Worm (Caenorhabditis elegans) whole organism, L4 larva: Measurements from ENCODE around the gene emc-3.
A peak's percentile ranks its signal among the peaks of the same experiment; 100 is the strongest.

Experiments used
- F26F4.8 ChIP-seq: fragments of 200-800 bp; sonication (Bioruptor generic); conservative IDR thresholded peaks from 2 replicates; pipeline ENCODE4 v1.3.6; 2022; ENCODE audit warnings: missing genetic modification characterization, missing compliant biosample characterization
- T20F7.1 ChIP-seq: fragments of 200-800 bp; sonication (Bioruptor generic); optimal IDR thresholded peaks from 2 replicates; lab custom pipeline; 2018; ENCODE audit warnings: mild to moderate bottlenecking, missing genetic modification characterization, missing compliant biosample characterization
- Y105C5A.15 ChIP-seq: fragments of 200-800 bp; sonication (Bioruptor generic); IDR thresholded peaks from 2 replicates; pipeline ENCODE4 v1.3.6; 2022; ENCODE audit warnings: missing genetic modification characterization, missing compliant biosample characterization
- Y5F2A.4 ChIP-seq: fragments of 200-800 bp; sonication (Bioruptor generic); optimal IDR thresholded peaks from 2 replicates; lab custom pipeline; 2018; ENCODE audit warnings: mild to moderate bottlenecking, missing genetic modification characterization, missing compliant biosample characterization
- Y75B8A.6 ChIP-seq: fragments of 200-800 bp; sonication (Bioruptor generic); IDR thresholded peaks from 2 replicates; pipeline ENCODE4 v1.3.6; 2022; ENCODE audit warnings: missing genetic modification reagents, missing genetic modification characterization, missing compliant biosample characterization
- ZK337.2 ChIP-seq: fragments of 200-800 bp; sonication (Bioruptor generic); IDR thresholded peaks from 2 replicates; pipeline ENCODE4 v1.3.6; 2022; ENCODE audit warnings: missing genetic modification reagents, missing genetic modification characterization, missing compliant biosample characterization
- aly-2 ChIP-seq: sonication (generic microtip); optimal IDR thresholded peaks from 2 replicates; lab custom pipeline; 2018; ENCODE audit warnings: missing biosample characterization, missing genetic modification characterization
- attf-4 ChIP-seq: sonication (generic microtip); optimal IDR thresholded peaks from 3 replicates; lab custom pipeline; 2017; ENCODE audit warnings: missing biosample characterization, missing genetic modification characterization
- ceh-28 ChIP-seq: fragments of 150-350 bp; optimal IDR thresholded peaks from 2 replicates; lab custom pipeline; 2014; ENCODE audit warnings: missing biosample characterization, missing genetic modification reagents, missing genetic modification characterization
- ceh-82 ChIP-seq: sonication (generic microtip); optimal IDR thresholded peaks from 2 replicates; lab custom pipeline; 2017; ENCODE audit warnings: missing biosample characterization, missing genetic modification characterization
- ces-1 ChIP-seq: fragments of 150-350 bp; sonication (generic microtip); optimal IDR thresholded peaks from 4 replicates; lab custom pipeline; 2014; ENCODE audit warnings: missing biosample characterization, missing genetic modification reagents, missing genetic modification characterization
- cey-2 ChIP-seq: sonication (generic microtip); optimal IDR thresholded peaks from 3 replicates; lab custom pipeline; 2017; ENCODE audit warnings: missing genetic modification characterization, mild to moderate bottlenecking, missing compliant biosample characterization, antibody characterized with exemption, borderline replicate concordance; ENCODE audit not compliant: insufficient read depth
- daf-16 ChIP-seq, 3 experiments: sonication (generic microtip); optimal IDR thresholded peaks; 2 replicates each; lab custom pipeline; 2016 to 2017; ENCODE audit warnings: missing genetic modification characterization in 3 of 3, missing genetic modification reagents in 3 of 3, mild to moderate bottlenecking in 2 of 3, missing compliant biosample characterization in 2 of 3, missing biosample characterization in 1 of 3, moderate library complexity in 1 of 3
- daf-19 ChIP-seq: fragments of 200-800 bp; sonication (Bioruptor generic); conservative IDR thresholded peaks from 2 replicates; pipeline ENCODE4 v1.3.6; 2022; ENCODE audit warnings: missing genetic modification characterization, missing compliant biosample characterization
- dmd-6 ChIP-seq: fragments of 200-800 bp; sonication (Bioruptor generic); IDR thresholded peaks from 2 replicates; pipeline ENCODE4 v1.3.6; 2022; ENCODE audit warnings: missing genetic modification reagents, missing genetic modification characterization, missing compliant biosample characterization
- dmd-9 ChIP-seq: fragments of 200-800 bp; sonication (Bioruptor generic); IDR thresholded peaks from 2 replicates; pipeline ENCODE4 v1.3.6; 2022; ENCODE audit warnings: missing genetic modification reagents, missing genetic modification characterization, missing compliant biosample characterization
- dpl-1 ChIP-seq: fragments of 150-350 bp; optimal IDR thresholded peaks from 2 replicates; lab custom pipeline; 2014; ENCODE audit warnings: missing biosample characterization, missing genetic modification reagents, missing genetic modification characterization
- egl-27 ChIP-seq: sonication (generic microtip); optimal IDR thresholded peaks from 3 replicates; lab custom pipeline; 2017; ENCODE audit warnings: missing biosample characterization, missing genetic modification reagents, missing genetic modification characterization
- egl-43 ChIP-seq: fragments of 200-800 bp; sonication (Bioruptor generic); IDR thresholded peaks from 2 replicates; pipeline ENCODE4 v1.3.6; 2022; ENCODE audit warnings: missing genetic modification reagents, missing genetic modification characterization, missing compliant biosample characterization
- fkh-10 ChIP-seq: fragments of 150-350 bp; optimal IDR thresholded peaks from 2 replicates; lab custom pipeline; 2014; ENCODE audit warnings: missing biosample characterization, missing genetic modification reagents, missing genetic modification characterization
- fos-1 ChIP-seq: fragments of 150-350 bp; optimal IDR thresholded peaks from 2 replicates; lab custom pipeline; 2014; ENCODE audit warnings: missing biosample characterization, missing genetic modification characterization
- gei-8 ChIP-seq: fragments of 200-800 bp; sonication (Bioruptor generic); optimal IDR thresholded peaks from 2 replicates; lab custom pipeline; 2018; ENCODE audit warnings: mild to moderate bottlenecking, missing genetic modification characterization, missing compliant biosample characterization
- hlh-11 ChIP-seq: fragments of 200-800 bp; sonication (Bioruptor generic); optimal IDR thresholded peaks from 2 replicates; lab custom pipeline; 2018; ENCODE audit warnings: mild to moderate bottlenecking, missing genetic modification characterization, missing compliant biosample characterization
- lin-1 ChIP-seq: fragments of 200-800 bp; sonication (Bioruptor generic); IDR thresholded peaks from 2 replicates; pipeline ENCODE4 v1.3.6; 2022; ENCODE audit warnings: missing genetic modification reagents, missing genetic modification characterization, missing compliant biosample characterization
- lin-29 ChIP-seq: fragments of 200-800 bp; sonication (Bioruptor generic); IDR thresholded peaks from 2 replicates; pipeline ENCODE4 v1.3.6; 2022; ENCODE audit warnings: missing genetic modification reagents, missing genetic modification characterization, missing compliant biosample characterization
- lin-39 ChIP-seq: fragments of 150-350 bp; optimal IDR thresholded peaks from 2 replicates; lab custom pipeline; 2014; ENCODE audit warnings: missing biosample characterization, missing genetic modification reagents, missing genetic modification characterization
- madf-9 ChIP-seq: fragments of 200-800 bp; sonication (Bioruptor generic); conservative IDR thresholded peaks from 2 replicates; pipeline ENCODE4 v1.3.6; 2022; ENCODE audit warnings: missing genetic modification reagents, missing genetic modification characterization, missing compliant biosample characterization
- mdl-1 ChIP-seq, 2 experiments: fragments of 150-350 bp in 1 of 2; sonication (generic microtip) in 1 of 2; optimal IDR thresholded peaks; 2 replicates each; lab custom pipeline; 2014 to 2017; ENCODE audit warnings: missing biosample characterization in 2 of 2, missing genetic modification characterization in 2 of 2
- mdt-29 ChIP-seq: fragments of 200-800 bp; sonication (Bioruptor generic); IDR thresholded peaks from 2 replicates; pipeline ENCODE4 v1.3.6; 2022; ENCODE audit warnings: missing genetic modification reagents, missing genetic modification characterization, missing compliant biosample characterization
- mxl-3 ChIP-seq: fragments of 200-800 bp; sonication (Bioruptor generic); optimal IDR thresholded peaks from 2 replicates; lab custom pipeline; 2018; ENCODE audit warnings: mild to moderate bottlenecking, missing genetic modification characterization, missing compliant biosample characterization
- nhr-111 ChIP-seq: fragments of 200-800 bp; sonication (Bioruptor generic); optimal IDR thresholded peaks from 2 replicates; lab custom pipeline; 2018; ENCODE audit warnings: mild to moderate bottlenecking, missing genetic modification characterization, missing compliant biosample characterization
- nhr-237 ChIP-seq: sonication (generic microtip); optimal IDR thresholded peaks from 2 replicates; lab custom pipeline; 2017; ENCODE audit warnings: missing biosample characterization, missing genetic modification characterization
- nhr-42 ChIP-seq: fragments of 200-800 bp; sonication (Bioruptor generic); IDR thresholded peaks from 2 replicates; pipeline ENCODE4 v1.3.6; 2022; ENCODE audit warnings: missing genetic modification characterization, missing compliant biosample characterization
- nhr-76 ChIP-seq: fragments of 150-350 bp; optimal IDR thresholded peaks from 2 replicates; lab custom pipeline; 2014; ENCODE audit warnings: missing biosample characterization, missing genetic modification characterization
- pha-4 ChIP-seq, 2 experiments: fragments of 150-350 bp in 1 of 2; fragments of 200-800 bp in 1 of 2; sonication (Bioruptor generic) in 1 of 2; IDR thresholded peaks in 1 of 2; optimal IDR thresholded peaks in 1 of 2; 2 replicates each; pipeline versions ENCODE4 v1.3.6 to Lab custom; 2014 to 2022; ENCODE audit warnings: missing genetic modification characterization in 2 of 2, missing genetic modification reagents in 2 of 2, missing biosample characterization in 1 of 2, missing compliant biosample characterization in 1 of 2
- php-3 ChIP-seq: fragments of 200-800 bp; sonication (Bioruptor generic); IDR thresholded peaks from 2 replicates; pipeline ENCODE4 v1.3.6; 2022; ENCODE audit warnings: missing genetic modification reagents, missing genetic modification characterization, missing compliant biosample characterization
- pqm-1 ChIP-seq: sonication (generic microtip); optimal IDR thresholded peaks from 2 replicates; lab custom pipeline; 2017; ENCODE audit warnings: missing biosample characterization, missing genetic modification characterization
- sdz-12 ChIP-seq: fragments of 200-800 bp; sonication (Bioruptor generic); optimal IDR thresholded peaks from 2 replicates; lab custom pipeline; 2018; ENCODE audit warnings: mild to moderate bottlenecking, missing genetic modification characterization, missing compliant biosample characterization
- snpc-1.2 ChIP-seq: fragments of 200-800 bp; sonication (Bioruptor generic); IDR thresholded peaks from 2 replicates; pipeline ENCODE4 v1.3.6; 2022; ENCODE audit warnings: missing genetic modification reagents, missing genetic modification characterization, missing compliant biosample characterization
- snpc-4 ChIP-seq: fragments of 150-350 bp; optimal IDR thresholded peaks from 2 replicates; lab custom pipeline; 2014; ENCODE audit warnings: missing biosample characterization, missing genetic modification characterization
- spr-1 ChIP-seq: sonication (generic microtip); optimal IDR thresholded peaks from 2 replicates; lab custom pipeline; 2016; ENCODE audit warnings: mild to moderate bottlenecking, missing genetic modification characterization, missing compliant biosample characterization
- tra-1 ChIP-seq: fragments of 200-800 bp; sonication (Bioruptor generic); IDR thresholded peaks from 2 replicates; pipeline ENCODE4 v1.3.6; 2022; ENCODE audit warnings: missing genetic modification reagents, missing genetic modification characterization, missing compliant biosample characterization
- unc-130 ChIP-seq: sonication (generic microtip); optimal IDR thresholded peaks from 2 replicates; lab custom pipeline; 2016; ENCODE audit warnings: missing genetic modification reagents, missing genetic modification characterization, missing compliant biosample characterization
- unc-39 ChIP-seq: sonication (generic microtip); optimal IDR thresholded peaks from 2 replicates; lab custom pipeline; 2017; ENCODE audit warnings: missing biosample characterization, missing genetic modification characterization
- unc-62 ChIP-seq, 3 experiments: fragments of 150-350 bp in 1 of 3; sonication (generic microtip); optimal IDR thresholded peaks in 2 of 3; peaks in 1 of 3; 1 replicate in 1 of 3; 2 replicates in 2 of 3; lab custom pipeline; 2014 to 2017; ENCODE audit warnings: missing biosample characterization in 3 of 3, missing genetic modification characterization in 3 of 3, missing genetic modification reagents in 3 of 3, missing genotype in 1 of 3
- zag-1 ChIP-seq: fragments of 150-350 bp; optimal IDR thresholded peaks from 2 replicates; lab custom pipeline; 2014; ENCODE audit warnings: missing biosample characterization, missing genetic modification characterization
- zfp-2 ChIP-seq: sonication (generic microtip); optimal IDR thresholded peaks from 2 replicates; lab custom pipeline; 2016; ENCODE audit warnings: mild to moderate bottlenecking, missing genetic modification characterization, missing compliant biosample characterization
- zfp-3 ChIP-seq: fragments of 200-800 bp; sonication (Bioruptor generic); conservative IDR thresholded peaks from 2 replicates; pipeline ENCODE4 v1.3.6; 2022; ENCODE audit warnings: missing genetic modification reagents, missing genetic modification characterization, missing compliant biosample characterization
- ztf-11 ChIP-seq: fragments of 150-350 bp; optimal IDR thresholded peaks from 2 replicates; lab custom pipeline; 2014; ENCODE audit warnings: missing biosample characterization, missing genetic modification characterization
- ztf-7 ChIP-seq: fragments of 150-350 bp; optimal IDR thresholded peaks from 2 replicates; lab custom pipeline; 2014; ENCODE audit warnings: missing biosample characterization, missing genetic modification characterization

The emc-3 gene

DNA sequence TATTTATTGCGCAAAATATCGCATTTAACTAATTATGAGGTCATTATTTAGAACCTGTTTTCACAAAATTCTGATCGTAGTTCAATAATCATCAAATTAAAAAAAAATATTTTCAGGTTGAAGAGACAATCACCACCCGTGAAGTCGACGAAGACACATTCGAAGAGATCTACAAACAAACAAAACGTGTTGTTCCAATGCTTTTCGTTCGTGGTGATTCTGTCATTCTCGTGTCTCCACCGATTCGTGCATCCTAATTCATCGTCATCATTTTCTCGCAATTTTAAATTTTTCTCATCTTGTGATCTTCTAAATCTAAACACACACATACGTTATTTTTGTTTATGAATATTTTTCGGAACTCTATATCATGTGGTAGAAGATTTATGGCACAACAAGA is 7.1 kb upstream of the emc-3 start (continued):
- peak in 1 of 2 experiments; percentile 50 for TF ChIP-seq mdl-1 (tag; optimal IDR thresholded peaks at IDR 0.05; lab: Kevin White, UChicago)
- no peak for TF ChIP-seq Y5F2A.4
- TF ChIP-seq Y75B8A.6 = no peak
- TF ChIP-seq sdz-12 = peak; percentile 29
- TF ChIP-seq unc-62 (GFP tag; optimal IDR thresholded peaks at IDR 0.05 in 1 of 2; lab: Kevin White, UChicago) = peak in 1 of 2 experiments; percentile 81
- TF ChIP-seq unc-62 (tag; optimal IDR thresholded peaks at IDR 0.05; lab: Kevin White, UChicago) = no peak
- TF ChIP-seq gei-8 = no peak
- TF ChIP-seq lin-1 = peak; percentile 55; the same call in 1 of the 2 replicates
- TF ChIP-seq mdt-29 (GFP tag; lab: Robert Waterston, UW) = no peak
- TF ChIP-seq ceh-28 = no peak
- TF ChIP-seq nhr-111 (GFP tag; lab: Kevin White, UChicago) = no peak
- TF ChIP-seq ZK337.2 (GFP tag; lab: Robert Waterston, UW) = no peak
- TF ChIP-seq ztf-11 (tag; lab: Kevin White, UChicago) = no peak
- TF ChIP-seq nhr-237 = no peak
- no peak for TF ChIP-seq nhr-76 (tag; lab: Kevin White, UChicago)
- TF ChIP-seq ztf-7 (tag; lab: Kevin White, UChicago) = no peak
- TF ChIP-seq spr-1 (tag; lab: Kevin White, UChicago) = peak; percentile 19
- TF ChIP-seq tra-1 = no peak
- no peak for TF ChIP-seq lin-39 (tag; lab: Kevin White, UChicago)
- no peak for TF ChIP-seq unc-130 (GFP tag; lab: Kevin White, UChicago)
- no peak for TF ChIP-seq Y105C5A.15 (GFP tag; lab: Robert Waterston, UW)
- TF ChIP-seq snpc-1.2 (GFP tag; lab: Robert Waterston, UW) = no peak
- TF ChIP-seq daf-19 (GFP tag; lab: Robert Waterston, UW) = peak; percentile 81
- no peak for TF ChIP-seq zfp-2 (tag; lab: Kevin White, UChicago)
- peak; percentile 42; the same call in 1 of the 2 replicates for TF ChIP-seq pha-4 (GFP tag; IDR thresholded peaks at IDR 0.05; lab: Robert Waterston, UW)
- no peak for TF ChIP-seq pha-4 (tag; optimal IDR thresholded peaks at IDR 0.05; lab: Kevin White, UChicago)
- no peak for TF ChIP-seq zag-1
- TF ChIP-seq zfp-3 (GFP tag; lab: Robert Waterston, UW) = peak; percentile 80
- no peak for TF ChIP-seq egl-43 (GFP tag; lab: Robert Waterston, UW)
- peak; percentile 39; the same call in 1 of the 2 replicates for TF ChIP-seq nhr-42 (GFP tag; lab: Robert Waterston, UW)
- no peak for TF ChIP-seq aly-2 (tag; lab: Kevin White, UChicago)
- no peak for TF ChIP-seq F26F4.8 (GFP tag; lab: Robert Waterston, UW)
- peak; percentile 39 for TF ChIP-seq hlh-11
- no peak for TF ChIP-seq dpl-1 (GFP tag; lab: Kevin White, UChicago)
- no peak for TF ChIP-seq php-3
- TF ChIP-seq T20F7.1 (GFP tag; lab: Kevin White, UChicago) = peak; percentile 43
- no peak for TF ChIP-seq lin-29 (GFP tag; lab: Robert Waterston, UW)
- no peak for TF ChIP-seq fos-1 (tag; lab: Kevin White, UChicago)
- TF ChIP-seq egl-27 (tag; lab: Kevin White, UChicago) = no peak
- TF ChIP-seq fkh-10 (GFP tag; lab: Kevin White, UChicago) = no peak
- no peak for TF ChIP-seq dmd-9 (GFP tag; lab: Robert Waterston, UW)
- peak in 1 of 2 experiments; percentile 7 for TF ChIP-seq daf-16 (GFP tag; optimal IDR thresholded peaks at IDR 0.05; lab: Kevin White, UChicago)
- no peak for TF ChIP-seq daf-16 (tag; optimal IDR thresholded peaks at IDR 0.05; lab: Kevin White, UChicago)
- no peak for TF ChIP-seq attf-4
- no peak for TF ChIP-seq mxl-3 (GFP tag; lab: Kevin White, UChicago)
- no peak for TF ChIP-seq ceh-82 (tag; lab: Kevin White, UChicago)
- TF ChIP-seq ces-1 (GFP tag; lab: Kevin White, UChicago) = no peak
- no peak for TF ChIP-seq madf-9 (GFP tag; lab: Robert Waterston, UW)
- TF ChIP-seq unc-39 = no peak
- no peak for TF ChIP-seq cey-2 (tag; lab: Kevin White, UChicago)
- peak; percentile 30; the same call in 1 of the 2 replicates for TF ChIP-seq dmd-6 (GFP tag; lab: Robert Waterston, UW)
- no peak for TF ChIP-seq pqm-1 (tag; lab: Kevin White, UChicago)
- TF ChIP-seq snpc-4 (tag; lab: Kevin White, UChicago) = no peak
